Worm (Caenorhabditis elegans): ENCODE results near the gene C47D12.5.

DNA sequence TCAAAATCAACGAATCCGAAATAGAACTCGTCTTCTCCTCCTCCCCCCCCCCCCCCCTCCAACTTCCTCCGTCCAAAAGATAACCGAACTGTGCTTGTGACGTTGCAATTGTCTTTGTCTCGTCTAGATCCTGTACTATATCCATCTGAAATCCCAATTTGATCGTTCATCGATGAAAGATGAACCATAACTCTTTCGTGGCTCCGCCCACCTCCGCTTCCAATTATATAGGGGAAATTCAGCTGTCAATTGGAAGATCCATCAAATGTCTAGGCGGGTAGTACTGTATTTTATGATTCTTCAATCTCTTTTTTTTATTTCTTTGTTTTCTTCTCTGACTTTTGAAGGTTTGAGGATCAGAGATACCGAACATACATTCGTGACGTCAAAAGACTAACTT, 39.7 kb downstream of the C47D12.5 start:
- TF ChIP-seq nhr-28 (tag; optimal IDR thresholded peaks at IDR 0.05) (no peak), eor-1 (tag; optimal IDR thresholded peaks at IDR 0.05) (no peak), nfya-1 (tag; optimal IDR thresholded peaks at IDR 0.05; ENCODE audit: insufficient read depth) (no peak), ama-1 (optimal IDR thresholded peaks at IDR 0.05) (no peak), snpc-4 (tag; optimal IDR thresholded peaks at IDR 0.05) (no peak), nhr-43 (tag; optimal IDR thresholded peaks at IDR 0.05; ENCODE audit: poor library complexity, severe bottlenecking) (peak; percentile 51), nhr-77 (tag; optimal IDR thresholded peaks at IDR 0.05) (no peak), egl-27 (tag; optimal IDR thresholded peaks at IDR 0.05) (no peak), ceh-16 (tag; optimal IDR thresholded peaks at IDR 0.05) (no peak), pha-4 (tag; optimal IDR thresholded peaks at IDR 0.05) (no peak), zag-1 (tag; optimal IDR thresholded peaks at IDR 0.05) (no peak), fkh-10 (GFP tag; optimal IDR thresholded peaks at IDR 0.05) (no peak)
